Fruit fly (Drosophila melanogaster): ENCODE data around the gene Pex23.

Gene Pex23

DNA sequence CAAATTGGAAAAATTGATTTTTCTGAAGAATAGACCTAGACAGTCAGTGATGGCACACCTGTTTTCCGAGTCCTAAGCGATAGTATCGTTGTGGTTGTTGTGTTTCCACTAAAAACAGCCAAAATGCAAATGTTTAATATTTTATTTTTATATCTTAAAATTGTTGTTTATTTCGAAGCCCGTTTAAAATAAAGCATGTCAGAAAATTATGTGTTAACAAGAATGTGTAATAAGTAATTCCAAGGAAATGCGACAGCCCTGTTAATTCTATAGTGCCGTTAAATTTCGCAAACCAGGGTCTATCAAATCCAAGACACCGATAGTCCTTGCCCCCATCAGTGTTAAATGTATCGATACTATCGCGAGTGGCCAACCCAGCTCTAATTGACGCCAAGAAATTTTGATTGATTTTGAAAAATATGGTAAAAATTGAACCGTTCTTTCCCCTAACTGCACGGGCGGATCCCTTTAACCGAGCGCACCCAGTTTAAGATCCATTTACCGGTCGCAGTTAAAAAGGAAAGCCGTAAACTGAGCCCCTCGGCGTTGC is at the start of gene Pex23 (continued):
- peak; percentile 9 for TF ChIP-seq CG6654 (GFP tag; optimal IDR thresholded peaks at IDR 0.05)
- peak; percentile 46 for TF ChIP-seq Adf1 (GFP tag; IDR thresholded peaks at IDR 0.05)
- peak; percentile 89 for TF ChIP-seq lilli (GFP tag; optimal IDR thresholded peaks at IDR 0.05)
- TF ChIP-seq Hey (tag; optimal IDR thresholded peaks at IDR 0.05), result peak; percentile 4
- TF ChIP-seq C15 (GFP tag; IDR thresholded peaks at IDR 0.05), result no peak
- peak; percentile 77 for TF ChIP-seq bcd (GFP tag; optimal IDR thresholded peaks at IDR 0.05)
- TF ChIP-seq Dbx (GFP tag; IDR thresholded peaks at IDR 0.05), result peak; percentile 79
- no peak for TF ChIP-seq pb (GFP tag; optimal IDR thresholded peaks at IDR 0.05)
- TF ChIP-seq CG6791 (GFP tag; IDR thresholded peaks at IDR 0.05; ENCODE audit: partially characterized antibody), result peak; percentile 95
- TF ChIP-seq H2.0 (GFP tag; IDR thresholded peaks at IDR 0.05), result peak; percentile 71
- TF ChIP-seq gcm (GFP tag; optimal IDR thresholded peaks at IDR 0.05), result peak; percentile 77
- peak; percentile 99 for TF ChIP-seq BEAF-32 (GFP tag; optimal IDR thresholded peaks at IDR 0.05)
- TF ChIP-seq tna (GFP tag; IDR thresholded peaks at IDR 0.05; ENCODE audit: partially characterized antibody), result peak; percentile 90
- peak; percentile 61 for TF ChIP-seq Antp (GFP tag; optimal IDR thresholded peaks at IDR 0.05)
- TF ChIP-seq CG17912 (GFP tag; optimal IDR thresholded peaks at IDR 0.05), result peak; percentile 23
- TF ChIP-seq ATbp (GFP tag; optimal IDR thresholded peaks at IDR 0.05), result peak; percentile 35
- TF ChIP-seq zen (tag; optimal IDR thresholded peaks at IDR 0.05), result peak; percentile 81
- peak; percentile 72 for TF ChIP-seq CG18476 (GFP tag; optimal IDR thresholded peaks at IDR 0.05)
- no peak for TF ChIP-seq jing (GFP tag; optimal IDR thresholded peaks at IDR 0.05)
- peak; percentile 13; the same call in 1 of the 2 replicates for TF ChIP-seq ham (GFP tag; IDR thresholded peaks at IDR 0.05)
- TF ChIP-seq HHEX (GFP tag; optimal IDR thresholded peaks at IDR 0.05), result peak; percentile 65
- peak; percentile 90 for TF ChIP-seq CG12391 (tag; optimal IDR thresholded peaks at IDR 0.05)
- peak; percentile 93 for TF ChIP-seq CG9932 (GFP tag; IDR thresholded peaks at IDR 0.05)
- TF ChIP-seq CG8290 (GFP tag; optimal IDR thresholded peaks at IDR 0.05), result peak; percentile 89
- peak; percentile 49 to 87 for TF ChIP-seq CG8290 (tag; optimal IDR thresholded peaks at IDR 0.05)
- peak; percentile 91 for TF ChIP-seq nmo (GFP tag; optimal IDR thresholded peaks at IDR 0.05)
- TF ChIP-seq twi (tag; optimal IDR thresholded peaks at IDR 0.05), result peak; percentile 72
- TF ChIP-seq Rx (GFP tag; IDR thresholded peaks at IDR 0.05), result peak; percentile 75
- peak; percentile 16 for TF ChIP-seq kah (GFP tag; optimal IDR thresholded peaks at IDR 0.05)
- no peak for TF ChIP-seq CG10565 (GFP tag; optimal IDR thresholded peaks at IDR 0.05)
- TF ChIP-seq CG13894 (tag; optimal IDR thresholded peaks at IDR 0.05), result peak; percentile 60
- TF ChIP-seq Ssrp (tag; optimal IDR thresholded peaks at IDR 0.05), result peak; percentile 79
- TF ChIP-seq CG14710 (tag; optimal IDR thresholded peaks at IDR 0.05), result peak; percentile 91
- TF ChIP-seq btn (GFP tag; optimal IDR thresholded peaks at IDR 0.05), result no peak
- TF ChIP-seq sug (tag; optimal IDR thresholded peaks at IDR 0.05), result peak; percentile 88
- TF ChIP-seq CG12236 (GFP tag; optimal IDR thresholded peaks at IDR 0.05), result no peak
- TF ChIP-seq dm (GFP tag; optimal IDR thresholded peaks at IDR 0.05), result peak; percentile 45
- TF ChIP-seq CG10462 (GFP tag; optimal IDR thresholded peaks at IDR 0.05), result peak; percentile 64
- TF ChIP-seq zen2 (GFP tag; IDR thresholded peaks at IDR 0.05; ENCODE audit: partially characterized antibody), result peak; percentile 88
- peak; percentile 87 for TF ChIP-seq CG34422 (GFP tag; IDR thresholded peaks at IDR 0.05)
- no peak for TF ChIP-seq CG5180 (GFP tag; optimal IDR thresholded peaks at IDR 0.05)
- no peak for TF ChIP-seq z (GFP tag; IDR thresholded peaks at IDR 0.05)
- TF ChIP-seq croc (GFP tag; conservative IDR thresholded peaks at IDR 0.05), result peak; percentile 66
- TF ChIP-seq CG12744 (GFP tag; optimal IDR thresholded peaks at IDR 0.05), result peak; percentile 17
- TF ChIP-seq psq (GFP tag; optimal IDR thresholded peaks at IDR 0.05), result peak; percentile 63
- TF ChIP-seq CG10147 (GFP tag; optimal IDR thresholded peaks at IDR 0.05), result peak; percentile 79
- TF ChIP-seq Nf-YA (GFP tag; IDR thresholded peaks at IDR 0.05), result peak; percentile 52; the same call in 1 of the 2 replicates
- peak; percentile 70 for TF ChIP-seq shn (GFP tag; optimal IDR thresholded peaks at IDR 0.05)
- peak; percentile 86 for TF ChIP-seq nerfin-2 (GFP tag; IDR thresholded peaks at IDR 0.05; ENCODE audit: partially characterized antibody)
- TF ChIP-seq onecut (GFP tag; IDR thresholded peaks at IDR 0.05), result peak; percentile 89
